Worm (Caenorhabditis elegans) whole organism, mixed stage, embryonic: ENCODE measurements around the gene T26H5.9.

Experiments used
- M03D4.4 ChIP-seq: sonication (generic microtip); optimal IDR thresholded peaks from 2 replicates; lab custom pipeline; 2017; ENCODE audit warnings: mild to moderate bottlenecking, missing genetic modification characterization, missing compliant biosample characterization
- bed-3 ChIP-seq: fragments of 200-800 bp; sonication (Bioruptor generic); optimal IDR thresholded peaks from 3 replicates; lab custom pipeline; 2018; ENCODE audit warnings: mild to moderate bottlenecking, missing genetic modification characterization, moderate library complexity, missing compliant biosample characterization
- ceh-39 ChIP-seq: fragments of 150-350 bp; optimal IDR thresholded peaks from 2 replicates; lab custom pipeline; 2014; ENCODE audit warnings: missing biosample characterization, missing genetic modification characterization
- ceh-43 ChIP-seq: fragments of 200-800 bp; sonication (Bioruptor generic); optimal IDR thresholded peaks from 2 replicates; lab custom pipeline; 2018; ENCODE audit warnings: mild to moderate bottlenecking, missing genetic modification characterization, moderate library complexity, missing compliant biosample characterization
- ceh-83 ChIP-seq: fragments of 200-800 bp; sonication (Bioruptor generic); optimal IDR thresholded peaks from 2 replicates; lab custom pipeline; 2018; ENCODE audit warnings: mild to moderate bottlenecking, missing genetic modification characterization, missing compliant biosample characterization
- cnd-1 ChIP-seq: fragments of 200-800 bp; sonication (Bioruptor generic); optimal IDR thresholded peaks from 2 replicates; lab custom pipeline; 2018; ENCODE audit warnings: mild to moderate bottlenecking, missing genetic modification characterization, missing compliant biosample characterization
- drap-1 ChIP-seq: fragments of 200-800 bp; sonication (Bioruptor generic); optimal IDR thresholded peaks from 3 replicates; lab custom pipeline; 2018; ENCODE audit warnings: mild to moderate bottlenecking, missing genetic modification characterization, missing compliant biosample characterization
- elt-1 ChIP-seq: sonication (generic microtip); optimal IDR thresholded peaks from 2 replicates; lab custom pipeline; 2017; ENCODE audit warnings: missing genetic modification characterization, mild to moderate bottlenecking, missing compliant biosample characterization, antibody characterized with exemption, moderate library complexity, borderline replicate concordance; ENCODE audit not compliant: insufficient read depth
- elt-3 ChIP-seq: fragments of 150-350 bp; optimal IDR thresholded peaks from 2 replicates; lab custom pipeline; 2014; ENCODE audit warnings: missing biosample characterization, missing genetic modification characterization
- flh-1 ChIP-seq: fragments of 200-800 bp; sonication (Bioruptor generic); optimal IDR thresholded peaks from 2 replicates; lab custom pipeline; 2018; ENCODE audit warnings: mild to moderate bottlenecking, missing genetic modification characterization, moderate library complexity, missing compliant biosample characterization
- ham-2 ChIP-seq: fragments of 200-800 bp; sonication (Bioruptor generic); optimal IDR thresholded peaks from 2 replicates; lab custom pipeline; 2018; ENCODE audit warnings: mild to moderate bottlenecking, missing genetic modification characterization, missing compliant biosample characterization
- hlh-1 ChIP-seq: fragments of 150-350 bp; optimal IDR thresholded peaks from 2 replicates; lab custom pipeline; 2014; ENCODE audit warnings: missing biosample characterization, missing genetic modification reagents, missing genetic modification characterization
- lin-13 ChIP-seq: fragments of 150-350 bp; optimal IDR thresholded peaks from 2 replicates; lab custom pipeline; 2014; ENCODE audit warnings: missing biosample characterization, missing genetic modification characterization
- lin-32 ChIP-seq: fragments of 200-800 bp; sonication (Bioruptor generic); optimal IDR thresholded peaks from 2 replicates; lab custom pipeline; 2018; ENCODE audit warnings: mild to moderate bottlenecking, missing genetic modification characterization, missing compliant biosample characterization
- lsy-2 ChIP-seq: fragments of 150-350 bp; optimal IDR thresholded peaks from 2 replicates; lab custom pipeline; 2014; ENCODE audit warnings: missing biosample characterization, missing genetic modification characterization
- mab-5 ChIP-seq: fragments of 150-350 bp; optimal IDR thresholded peaks from 2 replicates; lab custom pipeline; 2014; ENCODE audit warnings: missing biosample characterization, missing genetic modification characterization
- mep-1 ChIP-seq: fragments of 150-350 bp; optimal IDR thresholded peaks from 2 replicates; lab custom pipeline; 2017; ENCODE audit warnings: missing biosample characterization, missing genetic modification reagents, missing genetic modification characterization, inconsistent platforms
- mls-2 ChIP-seq: sonication (generic microtip); optimal IDR thresholded peaks from 2 replicates; lab custom pipeline; 2016; ENCODE audit warnings: mild to moderate bottlenecking, missing genetic modification characterization, moderate library complexity, missing compliant biosample characterization
- nhr-12 ChIP-seq: fragments of 150-350 bp; optimal IDR thresholded peaks from 2 replicates; lab custom pipeline; 2014; ENCODE audit warnings: missing biosample characterization, missing genetic modification characterization
- nhr-2 ChIP-seq: fragments of 150-350 bp; optimal IDR thresholded peaks from 2 replicates; lab custom pipeline; 2014; ENCODE audit warnings: missing biosample characterization, missing genetic modification characterization
- nhr-237 ChIP-seq: fragments of 150-350 bp; optimal IDR thresholded peaks from 2 replicates; lab custom pipeline; 2014; ENCODE audit warnings: missing biosample characterization, missing genetic modification characterization
- nhr-28 ChIP-seq: fragments of 150-350 bp; optimal IDR thresholded peaks from 2 replicates; lab custom pipeline; 2014; ENCODE audit warnings: missing biosample characterization, missing genetic modification characterization
- nhr-76 ChIP-seq: sonication (generic microtip); optimal IDR thresholded peaks from 2 replicates; lab custom pipeline; 2017; ENCODE audit warnings: missing biosample characterization, missing genetic modification characterization
- pha-4 ChIP-seq: fragments of 150-350 bp; optimal IDR thresholded peaks from 2 replicates; lab custom pipeline; 2018; ENCODE audit warnings: missing biosample characterization, missing genetic modification reagents, missing genetic modification characterization
- sem-2 ChIP-seq: fragments of 200-800 bp; sonication (Bioruptor generic); optimal IDR thresholded peaks from 2 replicates; lab custom pipeline; 2018; ENCODE audit warnings: mild to moderate bottlenecking, missing genetic modification characterization, missing compliant biosample characterization
- snpc-4 ChIP-seq: fragments of 150-350 bp; optimal IDR thresholded peaks from 2 replicates; lab custom pipeline; 2014; ENCODE audit warnings: missing biosample characterization, missing genetic modification characterization
- sptf-1 ChIP-seq: sonication (generic microtip); optimal IDR thresholded peaks from 2 replicates; lab custom pipeline; 2017; ENCODE audit warnings: mild to moderate bottlenecking, missing genetic modification characterization, moderate library complexity, missing compliant biosample characterization
- tbx-8 ChIP-seq: fragments of 200-800 bp; sonication (Bioruptor generic); optimal IDR thresholded peaks from 2 replicates; lab custom pipeline; 2018; ENCODE audit warnings: mild to moderate bottlenecking, missing genetic modification characterization, moderate library complexity, missing compliant biosample characterization
- unc-120 ChIP-seq: sonication (generic microtip); optimal IDR thresholded peaks from 2 replicates; lab custom pipeline; 2017; ENCODE audit warnings: missing genetic modification characterization, missing compliant biosample characterization; ENCODE audit not compliant: poor library complexity, severe bottlenecking
- unc-39 ChIP-seq: fragments of 150-350 bp; optimal IDR thresholded peaks from 2 replicates; lab custom pipeline; 2014; ENCODE audit warnings: missing biosample characterization, missing genetic modification characterization
- unc-62 ChIP-seq: fragments of 150-350 bp; optimal IDR thresholded peaks from 2 replicates; lab custom pipeline; 2014; ENCODE audit warnings: missing biosample characterization, missing genetic modification reagents, missing genetic modification characterization
- zip-8 ChIP-seq: fragments of 150-350 bp; optimal IDR thresholded peaks from 2 replicates; lab custom pipeline; 2014; ENCODE audit warnings: missing biosample characterization, missing genetic modification characterization
- ztf-11 ChIP-seq: fragments of 150-350 bp; optimal IDR thresholded peaks from 2 replicates; lab custom pipeline; 2014; ENCODE audit warnings: missing biosample characterization, missing genetic modification characterization

T26H5.9 gene

DNA sequence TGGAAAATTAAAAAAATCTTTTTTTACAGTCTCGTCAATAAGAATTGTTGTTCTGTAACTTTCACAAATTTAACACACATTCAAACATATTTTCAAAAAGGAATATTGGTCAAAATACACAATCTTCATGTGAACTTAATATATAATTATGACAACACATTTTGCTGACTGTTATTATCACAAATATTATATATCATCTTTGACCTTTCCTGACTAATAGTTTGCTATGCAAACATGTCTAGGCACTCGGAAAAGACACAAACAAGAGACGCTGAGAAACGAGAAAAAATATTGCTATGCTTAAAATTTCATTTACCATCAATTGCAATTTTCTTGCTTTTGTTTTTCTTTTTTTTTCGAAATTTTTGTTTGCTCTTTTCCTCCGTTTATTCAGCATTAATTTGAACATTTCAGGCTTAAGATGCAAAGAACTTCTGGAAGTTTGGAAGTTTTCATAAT is 42.8 kb upstream of the T26H5.9 start, which contains the start of gene fbxa-135:
fbxa-135 (plus strand) TSS at position 409 of the 459 bp plus-strand sequence.
- TF ChIP-seq bed-3 (GFP tag; lab: Kevin White, UChicago), result no peak
- TF ChIP-seq ceh-43 (GFP tag; lab: Kevin White, UChicago), result no peak
- TF ChIP-seq mls-2 (tag; lab: Kevin White, UChicago), result no peak
- TF ChIP-seq pha-4 (tag; lab: Kevin White, UChicago), result no peak
- TF ChIP-seq lin-32 (GFP tag; lab: Kevin White, UChicago), result no peak
- no peak for TF ChIP-seq unc-120 (tag; lab: Kevin White, UChicago)
- TF ChIP-seq zip-8 (tag; lab: Kevin White, UChicago), result no peak
- TF ChIP-seq elt-1, result no peak
- no peak for TF ChIP-seq ceh-39 (tag; lab: Kevin White, UChicago)
- no peak for TF ChIP-seq lsy-2 (tag; lab: Kevin White, UChicago)
- TF ChIP-seq mab-5 (tag; lab: Kevin White, UChicago), result no peak
- TF ChIP-seq lin-13 (tag; lab: Kevin White, UChicago), result no peak
- no peak for TF ChIP-seq sptf-1 (tag; lab: Kevin White, UChicago)
- no peak for TF ChIP-seq nhr-12 (tag; lab: Kevin White, UChicago)
- TF ChIP-seq tbx-8 (GFP tag; lab: Kevin White, UChicago), result no peak
- TF ChIP-seq ceh-83, result no peak

DNA sequence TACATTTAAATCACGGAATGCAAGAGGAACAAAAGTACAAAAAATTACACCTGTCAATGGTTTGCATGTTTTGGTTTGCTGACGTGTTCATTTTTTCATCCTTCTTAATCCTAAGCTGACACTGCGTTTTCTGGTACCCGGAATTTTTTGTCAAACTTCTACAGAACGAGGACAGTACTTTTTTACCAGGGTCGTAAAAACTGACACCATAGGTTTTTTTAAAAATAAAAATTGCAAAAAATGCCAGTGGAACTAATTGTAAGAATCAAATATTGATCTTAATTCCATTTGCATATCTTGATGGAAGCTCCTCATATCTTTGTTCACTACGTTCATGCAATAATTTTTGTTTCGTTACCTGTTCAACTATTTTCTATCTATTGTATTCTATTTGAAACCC is 39.9 kb upstream of the T26H5.9 start, which contains the start of gene srh-258:
srh-258 (plus strand) TSS at position 301 of the 400 bp plus-strand sequence.
- TF ChIP-seq sptf-1 (tag; lab: Kevin White, UChicago) (no peak), nhr-12 (tag; lab: Kevin White, UChicago) (no peak), cnd-1 (no peak), elt-3 (tag; lab: Kevin White, UChicago) (no peak), nhr-2 (tag; lab: Kevin White, UChicago) (no peak)

DNA sequence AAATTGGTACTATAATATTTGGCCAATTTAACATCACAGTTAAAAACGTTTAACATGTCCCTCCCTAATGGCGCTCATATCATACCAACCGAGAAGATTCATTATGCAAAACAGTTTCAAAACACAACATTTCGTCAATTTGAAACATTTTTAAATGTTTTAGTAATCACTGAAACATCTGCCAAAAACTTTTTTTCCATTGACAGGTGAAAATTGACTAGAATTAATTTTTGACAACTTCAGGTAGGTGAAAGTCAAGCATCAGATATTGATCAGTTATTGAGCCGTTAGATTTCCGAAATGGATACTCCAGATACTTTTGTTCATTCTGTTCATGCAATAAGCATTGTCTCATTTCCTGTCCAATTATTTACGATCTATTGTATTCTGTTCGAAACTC is 37.8 kb upstream of the T26H5.9 start, which contains the start of gene srh-257:
srh-257 (plus strand) TSS at position 301 of the 400 bp plus-strand sequence.
- TF ChIP-seq cnd-1 (no peak), unc-120 (tag; lab: Kevin White, UChicago) (no peak), sptf-1 (tag; lab: Kevin White, UChicago) (no peak), unc-62 (GFP tag; lab: Kevin White, UChicago) (no peak), ceh-43 (GFP tag; lab: Kevin White, UChicago) (no peak), ham-2 (no peak), tbx-8 (GFP tag; lab: Kevin White, UChicago) (no peak), lin-13 (tag; lab: Kevin White, UChicago) (no peak), mls-2 (tag; lab: Kevin White, UChicago) (no peak), elt-1 (no peak), mep-1 (no peak), nhr-28 (tag; lab: Kevin White, UChicago) (no peak)

DNA sequence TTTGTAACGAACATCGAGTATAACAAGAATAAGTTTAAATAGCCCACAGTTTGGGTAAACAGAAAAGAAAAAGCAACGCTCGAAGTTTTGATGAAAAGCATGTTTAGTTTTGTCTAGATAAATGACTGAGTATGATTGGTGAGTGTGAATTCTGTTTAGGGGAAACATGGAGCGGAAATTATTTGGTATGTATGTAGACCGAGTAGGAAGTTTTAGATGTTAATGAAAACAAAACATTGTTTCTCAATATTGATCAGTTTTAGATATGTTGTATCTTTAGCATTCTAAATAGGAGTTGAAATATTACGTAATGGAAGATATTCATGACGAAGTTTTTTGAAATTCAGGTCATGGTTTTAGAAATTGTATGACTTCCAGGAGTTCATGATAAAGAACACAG is 32.1 kb upstream of the T26H5.9 start, which contains the start of gene srbc-63:
srbc-63 (minus strand) TSS at position 101 of the 400 bp plus-strand sequence.
- TF ChIP-seq unc-39 (no peak), M03D4.4 (tag; lab: Kevin White, UChicago) (no peak), lin-13 (tag; lab: Kevin White, UChicago) (no peak), pha-4 (tag; lab: Kevin White, UChicago) (no peak), sem-2 (GFP tag; lab: Kevin White, UChicago) (no peak), nhr-237 (no peak), bed-3 (GFP tag; lab: Kevin White, UChicago) (no peak), cnd-1 (no peak), unc-120 (tag; lab: Kevin White, UChicago) (no peak), flh-1 (GFP tag; lab: Kevin White, UChicago) (no peak), nhr-28 (tag; lab: Kevin White, UChicago) (no peak), lsy-2 (tag; lab: Kevin White, UChicago) (no peak), mls-2 (tag; lab: Kevin White, UChicago) (no peak), mab-5 (tag; lab: Kevin White, UChicago) (no peak), drap-1 (GFP tag; lab: Kevin White, UChicago) (no peak), ham-2 (no peak), nhr-76 (tag; lab: Kevin White, UChicago) (no peak)

DNA sequence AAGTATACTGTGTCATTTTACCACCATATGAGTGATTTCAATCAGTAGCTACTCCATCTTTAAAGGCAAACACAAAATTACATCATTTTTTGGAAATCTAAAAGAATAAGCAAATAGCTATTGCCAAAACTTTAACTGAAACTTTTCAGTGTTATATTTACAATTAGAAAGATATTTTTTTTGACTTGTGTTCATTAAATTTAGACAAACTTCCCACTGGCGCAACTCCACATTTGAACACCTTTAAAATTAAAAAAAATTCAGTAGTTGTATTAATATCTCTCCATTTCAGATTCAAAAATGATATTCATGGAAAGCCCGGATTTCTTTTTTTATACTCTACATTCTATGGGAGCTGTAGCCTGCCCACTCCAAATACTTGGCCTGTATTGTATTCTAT is 30.9 kb upstream of the T26H5.9 start, which contains the start of gene srh-264:
srh-264 (plus strand) TSS at position 301 of the 400 bp plus-strand sequence.
- TF ChIP-seq ceh-83 (no peak), ceh-43 (GFP tag; lab: Kevin White, UChicago) (no peak), snpc-4 (no peak), hlh-1 (tag; lab: Kevin White, UChicago) (no peak), ztf-11 (tag; lab: Kevin White, UChicago) (no peak), nhr-2 (tag; lab: Kevin White, UChicago) (no peak), nhr-28 (tag; lab: Kevin White, UChicago) (no peak), M03D4.4 (tag; lab: Kevin White, UChicago) (no peak), zip-8 (tag; lab: Kevin White, UChicago) (no peak), elt-3 (tag; lab: Kevin White, UChicago) (no peak), sptf-1 (tag; lab: Kevin White, UChicago) (no peak), drap-1 (GFP tag; lab: Kevin White, UChicago) (no peak), nhr-12 (tag; lab: Kevin White, UChicago) (no peak), tbx-8 (GFP tag; lab: Kevin White, UChicago) (no peak), lin-13 (tag; lab: Kevin White, UChicago) (no peak), pha-4 (tag; lab: Kevin White, UChicago) (no peak), mep-1 (no peak), sem-2 (GFP tag; lab: Kevin White, UChicago) (no peak)
